Fruit fly (Drosophila melanogaster): ENCODE results near the gene CG42680.
A peak's percentile ranks its signal among the peaks of the same experiment; 100 is the strongest.

Gene CG42680

DNA sequence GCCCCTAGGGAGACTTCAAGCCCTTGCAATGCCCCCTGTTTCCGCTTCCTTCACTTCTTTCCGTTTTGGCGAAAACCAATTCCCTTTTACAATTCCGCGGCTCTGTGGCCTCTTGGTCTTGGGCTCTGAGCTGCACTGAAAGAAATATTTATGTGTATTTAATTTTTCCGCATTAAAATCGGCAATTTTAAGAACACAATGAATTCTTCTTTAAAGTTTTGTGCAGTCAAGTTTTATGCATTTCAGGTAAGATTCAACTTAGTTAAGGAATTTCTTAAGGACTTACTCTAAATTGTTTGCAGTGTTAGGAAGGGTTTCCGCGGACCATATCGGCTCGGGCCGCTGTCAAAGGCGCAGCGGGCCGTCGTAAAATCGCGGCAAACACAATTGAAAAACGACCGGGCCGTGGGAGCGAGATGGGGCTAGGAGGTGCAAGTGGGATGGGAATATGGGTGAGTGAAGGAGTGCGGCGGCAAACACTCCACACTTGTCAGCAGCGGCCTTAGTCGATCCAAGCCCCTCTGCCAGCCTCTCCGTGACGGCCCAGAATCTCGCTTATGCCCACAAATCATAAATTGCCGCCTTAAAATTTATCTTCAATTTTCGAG is 35.8 kb downstream of the CG42680 start (continued):
- TF ChIP-seq cato (GFP tag; optimal IDR thresholded peaks at IDR 0.05; ENCODE audit: borderline replicate concordance) (peak; percentile 48), Poxn (GFP tag; IDR thresholded peaks at IDR 0.05) (no peak), Sox100B (GFP tag; optimal IDR thresholded peaks at IDR 0.05) (peak; percentile 32), prd (optimal IDR thresholded peaks at IDR 0.05) (no peak), prd (GFP tag; IDR thresholded peaks at IDR 0.05) (peak; percentile 84), az2 (GFP tag; optimal IDR thresholded peaks at IDR 0.05) (peak; percentile 54), CG32767 (GFP tag; IDR thresholded peaks at IDR 0.05) (no peak), Atf6 (GFP tag; IDR thresholded peaks at IDR 0.05) (peak; percentile 28; the same call in 1 of the 2 replicates), Sry-β (GFP tag; optimal IDR thresholded peaks at IDR 0.05) (no peak), CG4424 (GFP tag; optimal IDR thresholded peaks at IDR 0.05) (peak; percentile 63), CG18619 (GFP tag; optimal IDR thresholded peaks at IDR 0.05) (peak; percentile 51), CG6854 (GFP tag; optimal IDR thresholded peaks at IDR 0.05) (no peak), chn (GFP tag; optimal IDR thresholded peaks at IDR 0.05) (peak; percentile 17), esg (GFP tag; conservative IDR thresholded peaks at IDR 0.05) (no peak; the same call in 1 of the 2 replicates), PHDP (tag; optimal IDR thresholded peaks at IDR 0.05) (peak; percentile 55), zfh2 (GFP tag; optimal IDR thresholded peaks at IDR 0.05) (peak; percentile 28), CG11085 (GFP tag; IDR thresholded peaks at IDR 0.05) (no peak), trh (GFP tag; optimal IDR thresholded peaks at IDR 0.05) (no peak), BEAF-32 (GFP tag; optimal IDR thresholded peaks at IDR 0.05) (no peak), otp (GFP tag; IDR thresholded peaks at IDR 0.05) (no peak), CG4282 (GFP tag; optimal IDR thresholded peaks at IDR 0.05) (no peak), crol (GFP tag; IDR thresholded peaks at IDR 0.05) (no peak), ac (GFP tag; optimal IDR thresholded peaks at IDR 0.05) (peak; percentile 62), Pdp1 (GFP tag; optimal IDR thresholded peaks at IDR 0.05) (peak; percentile 39 to 60), ro (GFP tag; IDR thresholded peaks at IDR 0.05) (no peak), sim (GFP tag; IDR thresholded peaks at IDR 0.05) (0 out of 2 replicates have a peak, but pooled peaks have one; percentile 31), ab (GFP tag; optimal IDR thresholded peaks at IDR 0.05) (no peak), D19A (tag; optimal IDR thresholded peaks at IDR 0.05) (peak; percentile 50), Xbp1 (GFP tag; optimal IDR thresholded peaks at IDR 0.05) (peak; percentile 64), CG11560 (tag; IDR thresholded peaks at IDR 0.05) (no peak), fru (optimal IDR thresholded peaks at IDR 0.05) (no peak), CG17912 (GFP tag; optimal IDR thresholded peaks at IDR 0.05) (no peak), pan (optimal IDR thresholded peaks at IDR 0.05) (no peak), pan (GFP tag; optimal IDR thresholded peaks at IDR 0.05 in 1 of 2, IDR thresholded peaks at IDR 0.05 in 1 of 2) (peak in 1 of 2 experiments; percentile 24), Mad (GFP tag; optimal IDR thresholded peaks at IDR 0.05) (peak; percentile 40), HmgD (GFP tag; optimal IDR thresholded peaks at IDR 0.05) (peak; percentile 2), H2.0 (GFP tag; IDR thresholded peaks at IDR 0.05) (peak; percentile 21; the same call in 1 of the 2 replicates), CG7556 (GFP tag; optimal IDR thresholded peaks at IDR 0.05) (peak; percentile 71), tna (GFP tag; IDR thresholded peaks at IDR 0.05; ENCODE audit: partially characterized antibody) (no peak), CG7357 (GFP tag; IDR thresholded peaks at IDR 0.05) (peak; percentile 36; the same call in 1 of the 3 replicates), HLHmδ (GFP tag; optimal IDR thresholded peaks at IDR 0.05) (no peak), unc-4 (GFP tag; IDR thresholded peaks at IDR 0.05; ENCODE audit: partially characterized antibody) (no peak), CG1602 (GFP tag; optimal IDR thresholded peaks at IDR 0.05) (peak; percentile 57), CG43689 (GFP tag; IDR thresholded peaks at IDR 0.05) (no peak), CG4360 (GFP tag; IDR thresholded peaks at IDR 0.05) (no peak), CG12942 (GFP tag; optimal IDR thresholded peaks at IDR 0.05) (peak; percentile 36), toy (GFP tag; IDR thresholded peaks at IDR 0.05) (no peak), cas (GFP tag; IDR thresholded peaks at IDR 0.05) (no peak), CG12155 (GFP tag; optimal IDR thresholded peaks at IDR 0.05) (peak; percentile 29), seq (GFP tag; IDR thresholded peaks at IDR 0.05) (0 out of 2 replicates have a peak, but pooled peaks have one; percentile 12), ci (GFP tag; IDR thresholded peaks at IDR 0.05) (no peak), CG11695 (GFP tag; IDR thresholded peaks at IDR 0.05) (peak; percentile 59)
